Worm (Caenorhabditis elegans): ENCODE results near the gene ptr-6.

ce11 chrII:5235758-5236157 lies 10.9 kb downstream of the ptr-6 start, which contains the start of gene pho-1:
- TF ChIP-seq him-1 (tag; optimal IDR thresholded peaks at IDR 0.05) (no peak), W03F9.2 (tag; optimal IDR thresholded peaks at IDR 0.05) (no peak)

Data from whole organism, L4/young adult.